Worm (Caenorhabditis elegans) whole organism, late embryonic: ENCODE results near the gene srd-39.

Experiments
- C08G9.2 ChIP-seq: sonication (generic microtip); optimal IDR thresholded peaks from 2 replicates; lab custom pipeline; 2016; ENCODE audit warnings: mild to moderate bottlenecking, missing genetic modification characterization, moderate library complexity, missing compliant biosample characterization
- ama-1 ChIP-seq: fragments of 150-350 bp; optimal IDR thresholded peaks from 2 replicates; lab custom pipeline; 2014
- ceh-14 ChIP-seq: sonication (generic microtip); optimal IDR thresholded peaks from 2 replicates; lab custom pipeline; 2016; ENCODE audit warnings: missing genotype, missing genetic modification characterization, missing compliant biosample characterization
- ceh-18 ChIP-seq: sonication (generic microtip); optimal IDR thresholded peaks from 2 replicates; lab custom pipeline; 2016; ENCODE audit warnings: missing genetic modification characterization, missing compliant biosample characterization
- ceh-2 ChIP-seq: sonication (generic microtip); optimal IDR thresholded peaks from 2 replicates; lab custom pipeline; 2016; ENCODE audit warnings: missing genotype, missing genetic modification characterization, missing compliant biosample characterization
- ceh-24 ChIP-seq: sonication (generic microtip); optimal IDR thresholded peaks from 2 replicates; lab custom pipeline; 2016; ENCODE audit warnings: mild to moderate bottlenecking, missing genetic modification characterization, missing compliant biosample characterization
- ceh-31 ChIP-seq: sonication (generic microtip); optimal IDR thresholded peaks from 2 replicates; lab custom pipeline; 2016; ENCODE audit warnings: missing genetic modification characterization, missing compliant biosample characterization
- ceh-34 ChIP-seq: sonication (generic microtip); optimal IDR thresholded peaks from 2 replicates; lab custom pipeline; 2016; ENCODE audit warnings: mild to moderate bottlenecking, missing genetic modification characterization, missing compliant biosample characterization
- ceh-48 ChIP-seq: sonication (generic microtip); optimal IDR thresholded peaks from 2 replicates; lab custom pipeline; 2016; ENCODE audit warnings: missing genetic modification characterization, inconsistent platforms, missing compliant biosample characterization
- che-1 ChIP-seq: sonication (generic microtip); optimal IDR thresholded peaks from 2 replicates; lab custom pipeline; 2016; ENCODE audit warnings: mild to moderate bottlenecking, missing genetic modification characterization, missing compliant biosample characterization
- elt-2 ChIP-seq: sonication (generic microtip); optimal IDR thresholded peaks from 2 replicates; lab custom pipeline; 2016; ENCODE audit warnings: missing genetic modification reagents, missing genetic modification characterization, missing compliant biosample characterization
- elt-4 ChIP-seq: sonication (generic microtip); optimal IDR thresholded peaks from 2 replicates; lab custom pipeline; 2016; ENCODE audit warnings: missing genetic modification characterization, missing compliant biosample characterization
- ets-4 ChIP-seq: sonication (generic microtip); optimal IDR thresholded peaks from 2 replicates; lab custom pipeline; 2016; ENCODE audit warnings: missing genetic modification characterization, missing compliant biosample characterization
- hlh-8 ChIP-seq: sonication (generic microtip); optimal IDR thresholded peaks from 2 replicates; lab custom pipeline; 2016; ENCODE audit warnings: missing genotype, missing genetic modification characterization, missing compliant biosample characterization
- lin-11 ChIP-seq: fragments of 200-800 bp; sonication (Bioruptor generic); optimal IDR thresholded peaks from 2 replicates; lab custom pipeline; 2018; ENCODE audit warnings: mild to moderate bottlenecking, missing genetic modification characterization, missing compliant biosample characterization
- mec-3 ChIP-seq: sonication (generic microtip); optimal IDR thresholded peaks from 2 replicates; lab custom pipeline; 2016; ENCODE audit warnings: borderline replicate concordance, missing genetic modification characterization, missing compliant biosample characterization
- nfya-1 ChIP-seq: sonication (generic microtip); optimal IDR thresholded peaks from 2 replicates; lab custom pipeline; 2017; ENCODE audit warnings: missing genetic modification characterization, mild to moderate bottlenecking, missing compliant biosample characterization, antibody characterized with exemption, moderate library complexity
- nhr-11 ChIP-seq: fragments of 150-350 bp; optimal IDR thresholded peaks from 2 replicates; lab custom pipeline; 2014; ENCODE audit warnings: missing biosample characterization, missing genetic modification characterization
- nhr-232 ChIP-seq: sonication (generic microtip); optimal IDR thresholded peaks from 2 replicates; lab custom pipeline; 2016; ENCODE audit warnings: missing genetic modification characterization, missing compliant biosample characterization
- npax-4 ChIP-seq: sonication (generic microtip); optimal IDR thresholded peaks from 2 replicates; lab custom pipeline; 2016; ENCODE audit warnings: missing genetic modification characterization, missing compliant biosample characterization
- odd-2 ChIP-seq: sonication (generic microtip); optimal IDR thresholded peaks from 2 replicates; lab custom pipeline; 2017; ENCODE audit warnings: antibody characterized with exemption, mild to moderate bottlenecking, missing genetic modification characterization, missing compliant biosample characterization
- pha-4 ChIP-seq: fragments of 150-350 bp; optimal IDR thresholded peaks from 2 replicates; lab custom pipeline; 2018; ENCODE audit warnings: missing biosample characterization, missing genetic modification reagents, missing genetic modification characterization
- pqm-1 ChIP-seq: sonication (generic microtip); optimal IDR thresholded peaks from 2 replicates; lab custom pipeline; 2016; ENCODE audit warnings: missing genetic modification characterization, missing compliant biosample characterization
- pros-1 ChIP-seq: fragments of 150-350 bp; optimal IDR thresholded peaks from 2 replicates; lab custom pipeline; 2014; ENCODE audit warnings: missing biosample characterization, missing genetic modification reagents, missing genetic modification characterization
- rnt-1 ChIP-seq: sonication (generic microtip); optimal IDR thresholded peaks from 2 replicates; lab custom pipeline; 2016; ENCODE audit warnings: missing genetic modification characterization, missing compliant biosample characterization
- sdc-2 ChIP-seq: sonication (generic microtip); optimal IDR thresholded peaks from 2 replicates; lab custom pipeline; 2016; ENCODE audit warnings: missing genotype, missing genetic modification characterization, missing compliant biosample characterization
- sox-4 ChIP-seq: sonication (generic microtip); optimal IDR thresholded peaks from 2 replicates; lab custom pipeline; 2017; ENCODE audit warnings: mild to moderate bottlenecking, missing genetic modification characterization, inconsistent platforms, missing compliant biosample characterization
- ttx-3 ChIP-seq: sonication (generic microtip); optimal IDR thresholded peaks from 2 replicates; lab custom pipeline; 2016; ENCODE audit warnings: missing genetic modification reagents, missing genetic modification characterization, missing compliant biosample characterization
- unc-42 ChIP-seq: sonication (generic microtip); optimal IDR thresholded peaks from 2 replicates; lab custom pipeline; 2016; ENCODE audit warnings: missing genotype, missing genetic modification characterization, missing compliant biosample characterization
- unc-55 ChIP-seq: sonication (generic microtip); optimal IDR thresholded peaks from 2 replicates; lab custom pipeline; 2017; ENCODE audit warnings: missing biosample characterization, missing genetic modification reagents, missing genetic modification characterization
- unc-86 ChIP-seq: sonication (generic microtip); optimal IDR thresholded peaks from 2 replicates; lab custom pipeline; 2016; ENCODE audit warnings: missing genetic modification characterization, missing compliant biosample characterization
- ztf-16 ChIP-seq: sonication (generic microtip); optimal IDR thresholded peaks from 2 replicates; lab custom pipeline; 2017; ENCODE audit warnings: missing genetic modification characterization, missing compliant biosample characterization

srd-39 gene

DNA sequence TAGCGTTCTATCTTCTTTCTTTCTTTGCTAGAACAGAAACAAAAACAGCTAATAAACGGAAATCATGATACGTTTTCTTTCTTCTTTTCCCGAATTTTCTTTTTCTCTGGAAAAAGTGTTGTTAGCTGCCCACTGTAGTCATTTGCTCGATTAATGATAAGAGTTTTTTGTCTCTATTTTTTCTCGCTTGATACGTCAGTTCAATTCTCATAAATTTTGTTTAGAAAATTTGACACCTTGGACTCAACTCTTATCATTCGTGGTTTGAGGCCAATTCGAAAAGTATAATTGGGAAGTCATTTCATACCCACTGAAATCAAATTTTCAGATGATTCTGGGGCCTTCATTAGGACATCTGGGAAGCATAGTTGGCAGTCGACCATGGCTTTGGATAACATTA is 41.5 kb upstream of the srd-39 start:
- TF ChIP-seq nfya-1 (no peak), elt-4 (no peak), ztf-16 (tag; lab: Kevin White, UChicago) (no peak), unc-42 (tag; lab: Kevin White, UChicago) (no peak), sdc-2 (no peak), elt-2 (tag; lab: Kevin White, UChicago) (no peak), ceh-2 (no peak), rnt-1 (tag; lab: Kevin White, UChicago) (no peak), ttx-3 (tag; lab: Kevin White, UChicago) (no peak), npax-4 (no peak), pros-1 (tag; lab: Kevin White, UChicago) (no peak), ceh-24 (tag; lab: Kevin White, UChicago) (no peak), ets-4 (tag; lab: Kevin White, UChicago) (no peak), odd-2 (tag; lab: Kevin White, UChicago) (no peak)
- TF ChIP-seq, all 69 proteins: peak for 0

- TF ChIP-seq ceh-18 (tag; lab: Kevin White, UChicago) (peak; percentile 42), sox-4 (tag; lab: Kevin White, UChicago) (no peak)
Measured at ce11 chrX:13340970-13341369, 40.6 kb upstream of the srd-39 start.

ce11 chrX:13339029-13339626 is 38.7 kb upstream of the srd-39 start:
- no peak for TF ChIP-seq mec-3
- TF ChIP-seq odd-2 (tag; lab: Kevin White, UChicago) = no peak
- TF ChIP-seq, all 69 proteins: peak for 0

DNA sequence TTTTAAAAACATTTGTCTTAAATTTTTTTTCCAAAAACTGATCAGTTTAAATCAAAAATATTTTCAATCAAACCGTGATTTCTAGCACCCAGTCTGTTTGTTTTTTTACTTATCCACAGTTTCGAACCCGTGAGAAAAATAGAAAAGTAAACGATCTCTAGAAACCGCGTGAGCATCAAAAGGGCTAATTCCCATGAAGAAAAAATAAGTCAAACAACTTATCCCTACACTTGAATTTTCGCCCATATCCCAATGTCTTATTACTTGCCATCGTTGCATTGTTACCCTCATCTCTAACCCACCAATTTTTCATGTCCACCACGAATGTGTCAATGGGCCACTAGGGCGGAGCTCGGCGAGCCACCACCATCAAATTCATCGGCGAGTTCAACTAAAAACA is 37.3 kb upstream of the srd-39 start, which contains the start of gene ptr-24:
Gene ptr-24, plus strand, starts transcription at position 301 of the 400 bp plus-strand sequence.
- TF ChIP-seq ceh-18 (tag; lab: Kevin White, UChicago) (no peak), pqm-1 (no peak), ceh-14 (tag; lab: Kevin White, UChicago) (no peak), ceh-24 (tag; lab: Kevin White, UChicago) (no peak), ztf-16 (tag; lab: Kevin White, UChicago) (no peak), sox-4 (tag; lab: Kevin White, UChicago) (no peak), ceh-34 (tag; lab: Kevin White, UChicago) (no peak), npax-4 (no peak), pha-4 (no peak), ama-1 (lab: Kevin White, UChicago) (no peak), hlh-8 (tag; lab: Kevin White, UChicago) (no peak), unc-55 (GFP tag; lab: Kevin White, UChicago) (no peak), nhr-11 (no peak), unc-86 (tag; lab: Kevin White, UChicago) (no peak), sdc-2 (no peak), lin-11 (tag; lab: Kevin White, UChicago) (no peak), nhr-232 (tag; lab: Kevin White, UChicago) (no peak), rnt-1 (tag; lab: Kevin White, UChicago) (no peak), unc-42 (tag; lab: Kevin White, UChicago) (no peak), C08G9.2 (tag; lab: Kevin White, UChicago) (no peak)

DNA sequence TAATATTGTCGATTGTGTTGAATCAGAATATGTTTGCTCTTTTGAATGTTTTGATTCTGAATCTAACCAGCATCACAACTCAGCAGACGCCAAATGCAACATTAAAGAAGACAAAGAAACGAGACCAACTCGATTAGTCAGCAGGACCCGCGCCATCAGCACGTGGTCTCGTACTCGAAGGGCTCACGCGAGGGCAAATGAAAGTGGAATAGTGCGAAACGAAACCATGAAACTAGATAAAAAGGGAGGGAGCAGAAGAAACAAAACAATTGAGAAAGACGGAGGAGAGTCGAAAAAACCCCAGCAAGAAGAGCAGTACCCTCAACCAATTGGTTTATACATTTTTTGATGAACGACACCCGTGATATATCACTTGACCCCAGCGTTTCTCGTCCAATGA is 36.6 kb upstream of the srd-39 start:
- TF ChIP-seq unc-42 (tag; lab: Kevin White, UChicago) = no peak
- peak; percentile 5 for TF ChIP-seq ceh-31 (tag; lab: Kevin White, UChicago)
- no peak for TF ChIP-seq odd-2 (tag; lab: Kevin White, UChicago)

DNA sequence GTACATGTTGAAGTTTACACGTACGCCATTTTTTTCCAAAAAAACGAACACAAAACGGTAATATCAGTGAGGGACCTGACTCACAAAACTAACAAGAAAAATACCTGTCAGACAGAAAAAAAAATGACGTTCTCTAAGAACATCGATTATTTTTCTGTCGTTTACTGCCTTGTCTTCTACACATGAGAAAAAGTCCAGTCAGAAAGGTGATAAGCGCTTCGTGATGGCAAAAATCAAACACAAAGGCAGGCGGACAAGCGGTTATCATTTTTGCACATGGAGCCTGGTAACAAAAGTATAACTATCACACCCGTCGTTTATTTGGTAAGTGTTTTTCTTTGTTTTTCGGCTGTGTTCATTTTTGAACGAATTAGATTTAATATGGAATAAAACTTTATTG is 33.4 kb upstream of the srd-39 start, which contains the start of gene F46G10.4:
Gene F46G10.4, plus strand, starts transcription at position 212 of the 400 bp plus-strand sequence.
- no peak for TF ChIP-seq che-1 (tag; lab: Kevin White, UChicago)
- no peak for TF ChIP-seq unc-86 (tag; lab: Kevin White, UChicago)
- no peak for TF ChIP-seq ceh-2
- no peak for TF ChIP-seq ceh-48
- no peak for TF ChIP-seq sox-4 (tag; lab: Kevin White, UChicago)
- no peak for TF ChIP-seq nfya-1
- TF ChIP-seq ceh-14 (tag; lab: Kevin White, UChicago) = no peak
- no peak for TF ChIP-seq elt-4
- TF ChIP-seq pha-4 = no peak
